5 fruit fly cellular contexts compared by ENCODE assay signal in the genomic region with DNA sequence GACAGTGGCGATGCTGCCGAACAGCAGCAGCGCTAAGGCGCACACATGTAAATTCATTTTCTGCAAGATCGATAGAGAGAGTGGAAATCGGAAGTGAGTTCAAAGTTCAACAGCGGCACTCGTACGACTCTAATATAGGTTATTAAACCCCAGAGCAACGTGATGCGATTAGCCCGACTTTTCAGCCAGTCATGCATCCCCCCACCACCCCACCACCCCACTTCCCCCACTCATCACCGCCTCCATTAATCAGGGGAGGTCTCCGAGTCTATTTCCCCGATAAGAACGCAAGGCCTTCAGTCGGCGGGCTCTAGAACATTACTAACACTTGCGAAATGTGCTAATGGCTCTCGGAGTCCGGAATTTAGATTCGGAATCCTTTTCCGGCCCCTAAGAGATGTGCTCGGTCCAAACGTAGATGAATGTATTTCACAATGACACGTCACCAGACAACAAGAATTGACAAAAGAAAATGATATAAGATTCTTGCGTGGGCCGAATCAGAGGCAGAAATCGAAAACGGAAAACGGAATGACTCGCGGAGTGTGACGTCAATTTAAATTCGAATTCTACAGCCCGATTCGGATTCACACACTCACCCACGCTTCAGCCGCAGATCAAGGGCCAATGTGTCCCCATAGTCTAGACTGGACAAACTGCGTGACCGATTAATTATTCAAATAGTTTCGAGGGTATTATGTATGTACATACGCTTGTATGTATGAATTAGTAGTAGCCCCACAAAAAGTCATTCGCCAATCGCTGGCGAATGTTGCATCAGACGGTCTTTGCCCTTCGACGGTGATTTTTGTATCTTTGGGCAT.
TF ChIP-seq lines count a peak whose summit lies in the region.

No protein-coding gene starts in this region.

- no peak for TF ChIP-seq CTCF in whole organism, embryonic (GFP tag; optimal IDR thresholded peaks at IDR 0.05; lab: Kevin White, UChicago)

TF ChIP-seq in whole organism, adult, 20 proteins besides CTCF, POLR2A, EP300 and RAD21 (continues in another document):
- TF ChIP-seq pad (GFP tag; optimal IDR thresholded peaks at IDR 0.05; lab: Kevin White, UChicago) (no peak), Crg-1 (GFP tag; optimal IDR thresholded peaks at IDR 0.05; lab: Kevin White, UChicago) (no peak), Hr96 (GFP tag; optimal IDR thresholded peaks at IDR 0.05; lab: Kevin White, UChicago) (no peak), CG1620 (GFP tag; optimal IDR thresholded peaks at IDR 0.05; lab: Kevin White, UChicago) (no peak), CG14711 (tag; optimal IDR thresholded peaks at IDR 0.05; lab: Kevin White, UChicago) (no peak), toe (GFP tag; optimal IDR thresholded peaks at IDR 0.05; lab: Kevin White, UChicago) (no peak), cic (GFP tag; optimal IDR thresholded peaks at IDR 0.05; lab: Kevin White, UChicago) (peak; percentile 74), bab1 (GFP tag; optimal IDR thresholded peaks at IDR 0.05; lab: Kevin White, UChicago) (no peak), Clk (GFP tag; optimal IDR thresholded peaks at IDR 0.05; lab: Kevin White, UChicago) (no peak), Mnt (GFP tag; optimal IDR thresholded peaks at IDR 0.05; lab: Kevin White, UChicago) (no peak), CG11617 (GFP tag; optimal IDR thresholded peaks at IDR 0.05; lab: Kevin White, UChicago) (no peak), ovo (GFP tag; optimal IDR thresholded peaks at IDR 0.05; lab: Kevin White, UChicago) (no peak), CG7045 (GFP tag; optimal IDR thresholded peaks at IDR 0.05; lab: Kevin White, UChicago) (no peak), kay (GFP tag; lab: Kevin White, UChicago; ENCODE audit: borderline replicate concordance) (peak; percentile 44), cnc (optimal IDR thresholded peaks at IDR 0.05; lab: Kevin White, UChicago) (peak; percentile 79 to 89), CG7101 (tag; optimal IDR thresholded peaks at IDR 0.05; lab: Kevin White, UChicago) (no peak), tj (GFP tag; optimal IDR thresholded peaks at IDR 0.05; lab: Kevin White, UChicago) (peak; percentile 9)

TF ChIP-seq in whole organism, embryonic, 481 proteins besides CTCF, POLR2A, EP300 and RAD21 (continues in another document):
- TF ChIP-seq CG6854 (GFP tag; optimal IDR thresholded peaks at IDR 0.05; lab: Kevin White, UChicago) (no peak), CG1603 (tag; optimal IDR thresholded peaks at IDR 0.05; lab: Kevin White, UChicago) (no peak), gcm2 (GFP tag; optimal IDR thresholded peaks at IDR 0.05; lab: Kevin White, UChicago) (no peak), CG7963 (GFP tag; IDR thresholded peaks at IDR 0.05; lab: Robert Waterston, UW; ENCODE audit: partially characterized antibody) (no peak), gce (GFP tag; IDR thresholded peaks at IDR 0.05; lab: Robert Waterston, UW) (0 out of 3 replicates have a peak, but pooled peaks have one; percentile 33), nom (GFP tag; optimal IDR thresholded peaks at IDR 0.05; lab: Kevin White, UChicago) (peak; percentile 32), cwo (GFP tag; optimal IDR thresholded peaks at IDR 0.05; lab: Kevin White, UChicago) (peak; percentile 63), NC2α (GFP tag; optimal IDR thresholded peaks at IDR 0.05; lab: Kevin White, UChicago) (no peak), vvl (GFP tag; IDR thresholded peaks at IDR 0.05; lab: Robert Waterston, UW) (0 out of 2 replicates have a peak, but pooled peaks have one; percentile 7), CG34224 (GFP tag; IDR thresholded peaks at IDR 0.05; lab: Robert Waterston, UW; ENCODE audit: partially characterized antibody) (no peak), CG13287 (GFP tag; IDR thresholded peaks at IDR 0.05; lab: Robert Waterston, UW; ENCODE audit: partially characterized antibody) (0 out of 2 replicates have a peak, but pooled peaks have one; percentile 5), Fer2 (tag; optimal IDR thresholded peaks at IDR 0.05; lab: Kevin White, UChicago) (no peak), NfI (GFP tag; optimal IDR thresholded peaks at IDR 0.05; lab: Kevin White, UChicago) (no peak), lab (GFP tag; optimal IDR thresholded peaks at IDR 0.05; lab: Kevin White, UChicago) (no peak), sens-2 (GFP tag; IDR thresholded peaks at IDR 0.05; lab: Robert Waterston, UW) (no peak)

TF ChIP-seq in whole organism, prepupa, 60 proteins besides CTCF, POLR2A, EP300 and RAD21 (continues in another document):
- TF ChIP-seq Gug (GFP tag; IDR thresholded peaks at IDR 0.05; lab: Robert Waterston, UW) = no peak
- TF ChIP-seq CG6276 (GFP tag; optimal IDR thresholded peaks at IDR 0.05; lab: Kevin White, UChicago) = peak; percentile 49
- no peak for TF ChIP-seq Sox102F (GFP tag; optimal IDR thresholded peaks at IDR 0.05; lab: Kevin White, UChicago)
- no peak for TF ChIP-seq Sox14 (GFP tag; optimal IDR thresholded peaks at IDR 0.05; lab: Kevin White, UChicago)
- peak; percentile 16 to 56 for TF ChIP-seq ss (GFP tag; optimal IDR thresholded peaks at IDR 0.05; lab: Kevin White, UChicago)
- no peak for TF ChIP-seq CG31627 (GFP tag; optimal IDR thresholded peaks at IDR 0.05; lab: Kevin White, UChicago)
- no peak for TF ChIP-seq CG1621 (tag; optimal IDR thresholded peaks at IDR 0.05; lab: Kevin White, UChicago)
- TF ChIP-seq pdm3 (GFP tag; optimal IDR thresholded peaks at IDR 0.05; lab: Kevin White, UChicago) = no peak
- no peak for TF ChIP-seq salr (GFP tag; optimal IDR thresholded peaks at IDR 0.05; lab: Kevin White, UChicago)
- peak; percentile 35; the same call in 1 of the 2 replicates for TF ChIP-seq CG15336 (GFP tag; IDR thresholded peaks at IDR 0.05; lab: Robert Waterston, UW)
- TF ChIP-seq svp (GFP tag; lab: Kevin White, UChicago) = peak; percentile 84
- no peak for TF ChIP-seq Hr39 (GFP tag; optimal IDR thresholded peaks at IDR 0.05; lab: Kevin White, UChicago)
- no peak for TF ChIP-seq vri (GFP tag; optimal IDR thresholded peaks at IDR 0.05; lab: Kevin White, UChicago)
- 0 out of 3 replicates have a peak, but pooled peaks have one; percentile 34 for TF ChIP-seq eg (GFP tag; IDR thresholded peaks at IDR 0.05; lab: Robert Waterston, UW)
- TF ChIP-seq CG11294 (GFP tag; IDR thresholded peaks at IDR 0.05; lab: Robert Waterston, UW) = no peak
- peak; percentile 23 for TF ChIP-seq CG6808 (GFP tag; optimal IDR thresholded peaks at IDR 0.05; lab: Kevin White, UChicago)
- no peak for TF ChIP-seq Ets96B (tag; optimal IDR thresholded peaks at IDR 0.05; lab: Kevin White, UChicago)
- peak; percentile 14 for TF ChIP-seq CG10669 (GFP tag; optimal IDR thresholded peaks at IDR 0.05; lab: Kevin White, UChicago)

TF ChIP-seq in whole organism, pupa, 21 proteins besides CTCF, POLR2A, EP300 and RAD21:
- TF ChIP-seq fd96Ca (GFP tag; IDR thresholded peaks at IDR 0.05; lab: Robert Waterston, UW) = 0 out of 3 replicates have a peak, but pooled peaks have one; percentile 36
- peak; percentile 30; the same call in 1 of the 2 replicates for TF ChIP-seq Ets98B (GFP tag; IDR thresholded peaks at IDR 0.05; lab: Robert Waterston, UW)
- no peak for TF ChIP-seq CG34367 (tag; optimal IDR thresholded peaks at IDR 0.05; lab: Kevin White, UChicago)
- TF ChIP-seq EcR (GFP tag; optimal IDR thresholded peaks at IDR 0.05; lab: Kevin White, UChicago) = peak; percentile 40
- no peak; the same call in 1 of the 2 replicates for TF ChIP-seq CG12605 (GFP tag; IDR thresholded peaks at IDR 0.05; lab: Robert Waterston, UW)
- peak; percentile 8 for TF ChIP-seq gl (tag; optimal IDR thresholded peaks at IDR 0.05; lab: Kevin White, UChicago)
- TF ChIP-seq CG4496 (GFP tag; IDR thresholded peaks at IDR 0.05; lab: Robert Waterston, UW) = no peak
- no peak for TF ChIP-seq Pif1B (GFP tag; optimal IDR thresholded peaks at IDR 0.05; lab: Kevin White, UChicago)
- TF ChIP-seq CG8159 (tag; optimal IDR thresholded peaks at IDR 0.05; lab: Kevin White, UChicago) = no peak
- peak; percentile 20 for TF ChIP-seq CG14655 (GFP tag; optimal IDR thresholded peaks at IDR 0.05; lab: Kevin White, UChicago)
- TF ChIP-seq CG8301 (tag; optimal IDR thresholded peaks at IDR 0.05; lab: Kevin White, UChicago) = peak; percentile 18
- TF ChIP-seq CG15710 (tag; optimal IDR thresholded peaks at IDR 0.05; lab: Kevin White, UChicago) = no peak
- TF ChIP-seq CG32121 (GFP tag; IDR thresholded peaks at IDR 0.05; lab: Robert Waterston, UW) = no peak
- no peak for TF ChIP-seq Pif1A (GFP tag; optimal IDR thresholded peaks at IDR 0.05; lab: Kevin White, UChicago)
- TF ChIP-seq rn (GFP tag; IDR thresholded peaks at IDR 0.05; lab: Robert Waterston, UW) = no peak

TF ChIP-seq in whole organism, wandering third instar larva, 38 proteins besides CTCF, POLR2A, EP300 and RAD21:
- TF ChIP-seq Hr78 (GFP tag; optimal IDR thresholded peaks at IDR 0.05; lab: Kevin White, UChicago) (no peak), Abd-B (GFP tag; optimal IDR thresholded peaks at IDR 0.05; lab: Kevin White, UChicago) (no peak), woc (GFP tag; optimal IDR thresholded peaks at IDR 0.05; lab: Kevin White, UChicago) (no peak), Rel (GFP tag; optimal IDR thresholded peaks at IDR 0.05; lab: Kevin White, UChicago) (no peak), Rel (tag; optimal IDR thresholded peaks at IDR 0.05; lab: Kevin White, UChicago) (peak; percentile 46), Hnf4 (GFP tag; optimal IDR thresholded peaks at IDR 0.05; lab: Kevin White, UChicago) (peak; percentile 6), br (GFP tag; optimal IDR thresholded peaks at IDR 0.05; lab: Kevin White, UChicago) (no peak), dl (GFP tag; optimal IDR thresholded peaks at IDR 0.05; lab: Kevin White, UChicago; ENCODE audit: insufficient read depth in 1 of 2, partially characterized antibody in 2 of 2) (no peak), dsf (GFP tag; optimal IDR thresholded peaks at IDR 0.05; lab: Kevin White, UChicago; ENCODE audit: borderline replicate concordance) (no peak), Myc (optimal IDR thresholded peaks at IDR 0.05; lab: Kevin White, UChicago) (no peak), rgr (GFP tag; optimal IDR thresholded peaks at IDR 0.05; lab: Kevin White, UChicago) (no peak)
TF ChIP-seq in whole organism, wandering third instar larva: peak in this region for 2.
